Fruit fly (Drosophila melanogaster): Measurements from ENCODE around the gene Gbs-70E.

The Gbs-70E gene

dm6 chr3L:14515690-14516089 lies 35.1 kb downstream of the Gbs-70E start:
- TF ChIP-seq CG17801 (GFP tag; optimal IDR thresholded peaks at IDR 0.05; ENCODE audit: partially characterized antibody) = no peak

dm6 chr3L:14513286-14513685 lies 37.5 kb downstream of the Gbs-70E start:
- TF ChIP-seq CG17801 (GFP tag; optimal IDR thresholded peaks at IDR 0.05; ENCODE audit: partially characterized antibody) = no peak

dm6 chr3L:14509981-14510380 lies 40.8 kb downstream of the Gbs-70E start:
- no peak for TF ChIP-seq CG17801 (GFP tag; optimal IDR thresholded peaks at IDR 0.05; ENCODE audit: partially characterized antibody)

dm6 chr3L:14497479-14497878 lies 53.3 kb downstream of the Gbs-70E start:
- no peak for TF ChIP-seq CG17801 (GFP tag; optimal IDR thresholded peaks at IDR 0.05; ENCODE audit: partially characterized antibody)
